Fruit fly (Drosophila melanogaster): ENCODE measurements around the gene Prx6a.

dm6 chr2L:2924266-2924801, 46.3 kb upstream of the Prx6a start:
- TF ChIP-seq Vsx1 (GFP tag; optimal IDR thresholded peaks at IDR 0.05) (no peak), Hand (GFP tag; optimal IDR thresholded peaks at IDR 0.05) (no peak), hth (optimal IDR thresholded peaks at IDR 0.05) (no peak), CG17912 (GFP tag; optimal IDR thresholded peaks at IDR 0.05) (no peak), CG10543 (GFP tag; optimal IDR thresholded peaks at IDR 0.05) (no peak), NC2β (GFP tag; optimal IDR thresholded peaks at IDR 0.05) (no peak), Hmx (GFP tag; optimal IDR thresholded peaks at IDR 0.05) (no peak), Nf-YC (tag; optimal IDR thresholded peaks at IDR 0.05) (no peak), br (optimal IDR thresholded peaks at IDR 0.05) (no peak), ranshi (GFP tag; IDR thresholded peaks at IDR 0.05) (no peak), CG11093 (GFP tag; IDR thresholded peaks at IDR 0.05) (no peak), stwl (tag; optimal IDR thresholded peaks at IDR 0.05) (no peak)
